Fruit fly (Drosophila melanogaster) whole organism, embryonic: ENCODE results near the gene pico.

Experiments
- Bteb2 ChIP-seq: fragments of 200-800 bp; sonication (Bioruptor generic); optimal IDR thresholded peaks from 2 replicates; lab custom pipeline; 2016; ENCODE audit warnings: missing biosample characterization, missing genetic modification characterization
- CG10543 ChIP-seq: fragments of 200-800 bp; sonication (Bioruptor generic); optimal IDR thresholded peaks from 3 replicates; lab custom pipeline; 2017; ENCODE audit warnings: missing biosample characterization, mild to moderate bottlenecking, missing genetic modification characterization, moderate library complexity
- CG11093 ChIP-seq: fragments of 200-800 bp; sonication (Bioruptor generic); IDR thresholded peaks from 3 replicates; pipeline ENCODE4 v1.3.6; 2022; ENCODE audit warnings: missing biosample characterization, missing genetic modification characterization
- CG12299 ChIP-seq: fragments of 200-800 bp; sonication (Bioruptor generic); optimal IDR thresholded peaks from 2 replicates; lab custom pipeline; 2018; ENCODE audit warnings: missing biosample characterization, mild to moderate bottlenecking, missing genetic modification characterization
- CG13894 ChIP-seq: fragments of 200-800 bp; sonication (Bioruptor generic); optimal IDR thresholded peaks from 3 replicates; lab custom pipeline; 2018; ENCODE audit warnings: missing biosample characterization, mild to moderate bottlenecking, missing genetic modification characterization, moderate library complexity
- CG17328 ChIP-seq: fragments of 200-800 bp; sonication (Bioruptor generic); IDR thresholded peaks from 2 replicates; pipeline ENCODE4 v1.3.6; 2022; ENCODE audit warnings: missing biosample characterization, missing genetic modification characterization
- CG2120 ChIP-seq: fragments of 200-800 bp; sonication (Bioruptor generic); optimal IDR thresholded peaks from 3 replicates; lab custom pipeline; 2016; ENCODE audit warnings: missing biosample characterization, missing genetic modification characterization
- CG31441 ChIP-seq: fragments of 200-800 bp; sonication (Bioruptor generic); IDR thresholded peaks from 2 replicates; pipeline ENCODE4 v1.3.6; 2022; ENCODE audit warnings: missing biosample characterization, missing genetic modification characterization
- CG32767 ChIP-seq: fragments of 200-800 bp; sonication (Bioruptor generic); IDR thresholded peaks from 2 replicates; pipeline ENCODE4 v1.3.6; 2022; ENCODE audit warnings: missing biosample characterization, missing genetic modification characterization
- CG4854 ChIP-seq: fragments of 200-800 bp; sonication (Bioruptor generic); optimal IDR thresholded peaks from 2 replicates; lab custom pipeline; 2016; ENCODE audit warnings: missing biosample characterization, missing genetic modification characterization, inconsistent platforms
- CG7271 ChIP-seq: fragments of 200-800 bp; sonication (Bioruptor generic); optimal IDR thresholded peaks from 2 replicates; lab custom pipeline; 2018; ENCODE audit warnings: missing biosample characterization, mild to moderate bottlenecking, missing genetic modification characterization, moderate library complexity
- CG7556 ChIP-seq: fragments of 200-800 bp; sonication (Bioruptor generic); optimal IDR thresholded peaks from 2 replicates; lab custom pipeline; 2017; ENCODE audit warnings: missing biosample characterization, mild to moderate bottlenecking, missing genetic modification characterization
- CG8281 ChIP-seq: fragments of 200-800 bp; sonication (Bioruptor generic); optimal IDR thresholded peaks from 2 replicates; lab custom pipeline; 2018; ENCODE audit warnings: missing biosample characterization, mild to moderate bottlenecking, missing genetic modification characterization, moderate library complexity
- CG8478 ChIP-seq: fragments of >200 bp; optimal IDR thresholded peaks from 2 replicates; lab custom pipeline; 2018
- Deaf1 ChIP-seq: fragments of 200-800 bp; optimal IDR thresholded peaks from 3 replicates; lab custom pipeline; 2019; ENCODE audit warnings: missing biosample characterization, mild to moderate bottlenecking, missing genetic modification characterization, moderate library complexity
- GATAe ChIP-seq: fragments of 200-800 bp; sonication (Bioruptor generic); conservative IDR thresholded peaks from 2 replicates; pipeline ENCODE4 v1.3.6; 2022; ENCODE audit warnings: missing biosample characterization, missing genetic modification characterization
- H2.0 ChIP-seq: fragments of 200-800 bp; sonication (Bioruptor generic); IDR thresholded peaks from 2 replicates; pipeline ENCODE4 v1.3.6; 2022; ENCODE audit warnings: missing biosample characterization, missing genetic modification characterization
- HHEX ChIP-seq: fragments of 200-800 bp; sonication (Bioruptor generic); optimal IDR thresholded peaks from 3 replicates; lab custom pipeline; 2017; ENCODE audit warnings: missing biosample characterization, mild to moderate bottlenecking, missing genetic modification characterization, missing genetic modification reagents
- Hr3 ChIP-seq: fragments of 200-800 bp; sonication (Bioruptor generic); optimal IDR thresholded peaks from 3 replicates; lab custom pipeline; 2016; ENCODE audit warnings: missing biosample characterization, missing genetic modification characterization
- Hr78 ChIP-seq, 2 experiments: fragments of 200-800 bp in 1 of 2; fragments of >200 bp in 1 of 2; sonication (Bioruptor generic) in 1 of 2; optimal IDR thresholded peaks; 2 replicates each; lab custom pipeline; 2017 to 2019; ENCODE audit warnings: missing biosample characterization in 2 of 2, missing genetic modification characterization in 2 of 2, mild to moderate bottlenecking in 1 of 2, moderate library complexity in 1 of 2
- Jarid2 ChIP-seq: fragments of 200-800 bp; sonication (Bioruptor generic); optimal IDR thresholded peaks from 3 replicates; lab custom pipeline; 2017; ENCODE audit warnings: mild to moderate bottlenecking, missing biosample characterization, missing genetic modification reagents, missing genetic modification characterization
- Mrtf ChIP-seq: fragments of 200-800 bp; sonication (Bioruptor generic); IDR thresholded peaks from 3 replicates; pipeline ENCODE4 v1.3.6; 2022; ENCODE audit warnings: missing biosample characterization, missing genetic modification characterization
- Poxn ChIP-seq: fragments of 200-800 bp; sonication (Bioruptor generic); IDR thresholded peaks from 2 replicates; pipeline ENCODE4 v1.3.6; 2022; ENCODE audit warnings: missing biosample characterization, missing genetic modification characterization
- Ravus ChIP-seq: fragments of 200-800 bp; sonication (Bioruptor generic); IDR thresholded peaks from 2 replicates; pipeline ENCODE4 v1.3.6; 2022; ENCODE audit warnings: missing biosample characterization, missing genetic modification characterization
- Sin3A ChIP-seq: fragments of >200 bp; optimal IDR thresholded peaks from 2 replicates; lab custom pipeline; 2018
- Sox100B ChIP-seq: fragments of 200-800 bp; sonication (Bioruptor generic); optimal IDR thresholded peaks from 3 replicates; lab custom pipeline; 2018; ENCODE audit warnings: missing biosample characterization, mild to moderate bottlenecking, missing genetic modification characterization
- Ssrp ChIP-seq: fragments of 200-800 bp; sonication (Bioruptor generic); optimal IDR thresholded peaks from 2 replicates; lab custom pipeline; 2018; ENCODE audit warnings: missing biosample characterization, mild to moderate bottlenecking, missing genetic modification characterization, moderate library complexity
- Usf ChIP-seq: fragments of 200-800 bp; sonication (Bioruptor generic); optimal IDR thresholded peaks from 2 replicates; lab custom pipeline; 2017; ENCODE audit warnings: missing genotype, missing biosample characterization, missing genetic modification characterization
- bab2 ChIP-seq: fragments of 200-800 bp; sonication (Bioruptor generic); optimal IDR thresholded peaks from 2 replicates; lab custom pipeline; 2016; ENCODE audit warnings: missing biosample characterization, missing genetic modification characterization
- bigmax ChIP-seq: fragments of 200-800 bp; sonication (Bioruptor generic); optimal IDR thresholded peaks from 2 replicates; lab custom pipeline; 2018; ENCODE audit warnings: missing biosample characterization, mild to moderate bottlenecking, missing genetic modification characterization
- ci ChIP-seq: fragments of 200-800 bp; sonication (Bioruptor generic); IDR thresholded peaks from 3 replicates; pipeline ENCODE4 v1.3.6; 2022; ENCODE audit warnings: missing biosample characterization, missing genetic modification characterization
- corto ChIP-seq: fragments of 200-800 bp; sonication (Bioruptor generic); optimal IDR thresholded peaks from 2 replicates; lab custom pipeline; 2016; ENCODE audit warnings: missing biosample characterization, mild to moderate bottlenecking, missing genetic modification characterization, moderate library complexity
- cwo ChIP-seq: fragments of 200-800 bp; sonication (Bioruptor generic); optimal IDR thresholded peaks from 3 replicates; lab custom pipeline; 2017; ENCODE audit warnings: missing biosample characterization, missing genetic modification characterization, mild to moderate bottlenecking, moderate library complexity, missing genetic modification reagents
- da ChIP-seq: fragments of 200-800 bp; sonication (Bioruptor generic); optimal IDR thresholded peaks from 2 replicates; lab custom pipeline; 2016; ENCODE audit warnings: missing biosample characterization, missing genetic modification characterization
- exex ChIP-seq: fragments of 200-800 bp; sonication (Bioruptor generic); optimal IDR thresholded peaks from 4 replicates; lab custom pipeline; 2018; ENCODE audit warnings: missing biosample characterization, mild to moderate bottlenecking, missing genetic modification characterization, moderate library complexity
- h ChIP-seq: fragments of >200 bp; optimal IDR thresholded peaks from 2 replicates; lab custom pipeline; 2017
- insv ChIP-seq, 2 experiments: fragments of 200-800 bp; sonication (Bioruptor generic); optimal IDR thresholded peaks; 3 replicates each; lab custom pipeline; 2016 to 2018; ENCODE audit warnings: missing biosample characterization in 2 of 2, missing genetic modification characterization in 2 of 2
- kay ChIP-seq: fragments of 200-800 bp; sonication (Bioruptor generic); optimal IDR thresholded peaks from 2 replicates; lab custom pipeline; 2016; ENCODE audit warnings: missing biosample characterization, missing genetic modification characterization
- mld ChIP-seq: fragments of 200-800 bp; sonication (Bioruptor generic); IDR thresholded peaks from 3 replicates; pipeline ENCODE4 v1.3.6; 2022; ENCODE audit warnings: missing biosample characterization, missing genetic modification characterization; ENCODE audit not compliant: partially characterized antibody
- nau ChIP-seq: fragments of 200-800 bp; sonication (Bioruptor generic); optimal IDR thresholded peaks from 3 replicates; lab custom pipeline; 2017; ENCODE audit warnings: missing biosample characterization, mild to moderate bottlenecking, missing genetic modification characterization, missing genetic modification reagents
- nerfin-2 ChIP-seq: fragments of 200-800 bp; sonication (Bioruptor generic); IDR thresholded peaks from 2 replicates; pipeline ENCODE4 v1.3.6; 2022; ENCODE audit warnings: missing biosample characterization, missing genetic modification characterization; ENCODE audit not compliant: partially characterized antibody
- onecut ChIP-seq: fragments of 200-800 bp; sonication (Bioruptor generic); IDR thresholded peaks from 2 replicates; pipeline ENCODE4 v1.3.6; 2022; ENCODE audit warnings: missing biosample characterization, missing genetic modification characterization
- sisA ChIP-seq: fragments of 200-800 bp; sonication (Bioruptor generic); IDR thresholded peaks from 2 replicates; pipeline ENCODE4 v1.3.6; 2022; ENCODE audit warnings: missing biosample characterization, missing genetic modification characterization
- sob ChIP-seq: fragments of 200-800 bp; sonication (Bioruptor generic); IDR thresholded peaks from 2 replicates; pipeline ENCODE4 v1.3.6; 2022; ENCODE audit warnings: missing biosample characterization, missing genetic modification characterization
- sr ChIP-seq: fragments of 200-800 bp; sonication (Bioruptor generic); IDR thresholded peaks from 3 replicates; pipeline ENCODE4 v1.3.6; 2022; ENCODE audit warnings: missing biosample characterization, missing genetic modification characterization
- stwl ChIP-seq: fragments of 200-800 bp; sonication (Bioruptor generic); optimal IDR thresholded peaks from 3 replicates; lab custom pipeline; 2018; ENCODE audit warnings: missing biosample characterization, mild to moderate bottlenecking, missing genetic modification characterization, moderate library complexity
- vfl ChIP-seq: fragments of 200-800 bp; sonication (Bioruptor generic); optimal IDR thresholded peaks from 2 replicates; lab custom pipeline; 2016; ENCODE audit warnings: missing biosample characterization, missing genetic modification characterization
- wdn ChIP-seq: fragments of 200-800 bp; sonication (Bioruptor generic); IDR thresholded peaks from 2 replicates; pipeline ENCODE4 v1.3.6; 2022; ENCODE audit warnings: missing biosample characterization, missing genetic modification characterization
- wek ChIP-seq: fragments of 200-800 bp; sonication (Bioruptor generic); optimal IDR thresholded peaks from 3 replicates; lab custom pipeline; 2018; ENCODE audit warnings: missing biosample characterization, mild to moderate bottlenecking, missing genetic modification characterization, moderate library complexity
- zen2 ChIP-seq: fragments of 200-800 bp; sonication (Bioruptor generic); IDR thresholded peaks from 3 replicates; pipeline ENCODE4 v1.3.6; 2022; ENCODE audit warnings: missing biosample characterization, missing genetic modification characterization; ENCODE audit not compliant: partially characterized antibody

pico gene

DNA sequence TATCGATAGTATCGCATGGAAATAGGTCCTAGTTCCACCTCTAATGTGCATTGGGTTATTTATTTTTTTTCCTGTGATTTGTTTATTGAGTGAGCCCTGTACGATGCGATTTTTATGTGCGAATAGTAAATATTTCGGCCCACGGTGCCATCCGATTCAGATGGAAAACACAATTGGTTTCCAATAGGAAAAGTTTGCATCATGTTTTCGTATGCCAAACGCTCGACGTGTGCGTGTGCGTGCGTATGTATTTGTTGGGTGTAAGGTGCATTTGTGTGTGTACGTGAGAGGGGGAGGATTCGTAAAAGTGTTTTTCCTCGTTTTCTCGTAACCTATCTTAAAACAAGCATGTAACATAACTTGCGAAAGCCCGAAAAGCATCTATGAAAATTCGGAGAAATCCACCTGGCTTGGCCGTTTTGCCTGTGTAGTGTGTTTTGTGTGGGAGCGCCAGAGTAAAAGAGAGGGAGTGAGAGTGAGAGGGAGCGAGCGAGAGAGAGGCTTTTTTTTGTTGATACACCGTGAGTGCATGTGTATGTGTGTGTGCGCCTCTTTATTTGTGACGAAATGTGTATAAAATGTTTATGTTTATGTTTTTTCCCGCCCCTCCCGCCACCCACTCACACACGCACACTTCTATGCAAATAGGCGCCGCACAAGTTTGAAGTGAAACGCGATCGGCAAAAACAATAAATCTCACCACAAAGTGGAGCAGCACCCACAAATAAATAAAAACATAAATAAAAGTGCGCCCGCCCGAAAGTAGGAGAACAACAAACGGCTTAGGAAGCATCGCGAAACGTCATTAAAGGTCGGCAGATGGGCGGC lies 14.5 kb upstream of the pico start, which contains the start of gene Hers (continued):
- 0 out of 3 replicates have a peak, but pooled peaks have one; percentile 9 for TF ChIP-seq ci (GFP tag; lab: Robert Waterston, UW)
- peak; percentile 53; the same call in 1 of the 3 replicates for TF ChIP-seq sr (GFP tag; lab: Robert Waterston, UW)
- no peak for TF ChIP-seq Ravus (GFP tag; lab: Robert Waterston, UW)
- no peak for TF ChIP-seq sob (GFP tag; lab: Robert Waterston, UW)
- no peak for TF ChIP-seq CG11093 (GFP tag; lab: Robert Waterston, UW)
- TF ChIP-seq CG8478 (lab: Kevin White, UChicago) = peak; percentile 94
- TF ChIP-seq bab2 = no peak
- TF ChIP-seq GATAe (GFP tag; lab: Robert Waterston, UW) = no peak
- TF ChIP-seq CG4854 (GFP tag; lab: Kevin White, UChicago) = no peak
- no peak for TF ChIP-seq cwo (GFP tag; lab: Kevin White, UChicago)
- no peak for TF ChIP-seq Sox100B
- no peak for TF ChIP-seq exex
- TF ChIP-seq CG12299 = no peak
- TF ChIP-seq Poxn (GFP tag; lab: Robert Waterston, UW) = no peak
- TF ChIP-seq HHEX (GFP tag; lab: Kevin White, UChicago) = peak; percentile 7
- no peak for TF ChIP-seq Hr3 (GFP tag; lab: Kevin White, UChicago)
- TF ChIP-seq Sin3A (lab: Kevin White, UChicago) = peak; percentile 32
- TF ChIP-seq onecut = no peak
- TF ChIP-seq zen2 = no peak; the same call in 2 of the 3 replicates
- TF ChIP-seq CG10543 (GFP tag; lab: Kevin White, UChicago) = no peak
- TF ChIP-seq Bteb2 (GFP tag; lab: Kevin White, UChicago) = no peak
- peak in 1 of 2 experiments; percentile 65 for TF ChIP-seq insv (GFP tag; optimal IDR thresholded peaks at IDR 0.05; lab: Kevin White, UChicago)
- no peak for TF ChIP-seq stwl
- no peak for TF ChIP-seq bigmax (GFP tag; lab: Kevin White, UChicago)
- no peak for TF ChIP-seq CG7271 (tag; lab: Kevin White, UChicago)
- no peak for TF ChIP-seq nau (GFP tag; lab: Kevin White, UChicago)
- no peak for TF ChIP-seq CG8281 (tag; lab: Kevin White, UChicago)
- no peak for TF ChIP-seq Mrtf (GFP tag; lab: Robert Waterston, UW)
- no peak for TF ChIP-seq sisA (GFP tag; lab: Robert Waterston, UW)
- TF ChIP-seq H2.0 (GFP tag; lab: Robert Waterston, UW) = no peak
- no peak; the same call in 2 of the 3 replicates for TF ChIP-seq mld (GFP tag; lab: Robert Waterston, UW)
- no peak for TF ChIP-seq CG7556 (GFP tag; lab: Kevin White, UChicago)
- no peak for TF ChIP-seq CG17328 (GFP tag; lab: Robert Waterston, UW)
- TF ChIP-seq CG2120 = no peak
- no peak for TF ChIP-seq vfl
- TF ChIP-seq corto (GFP tag; lab: Kevin White, UChicago) = no peak
- no peak for TF ChIP-seq Usf (GFP tag; lab: Kevin White, UChicago)
- TF ChIP-seq Jarid2 (GFP tag; lab: Kevin White, UChicago) = peak; percentile 24
- TF ChIP-seq wdn (GFP tag; lab: Robert Waterston, UW) = no peak
- peak; percentile 1 for TF ChIP-seq Deaf1 (tag; lab: Kevin White, UChicago)
- no peak for TF ChIP-seq CG13894 (tag; lab: Kevin White, UChicago)
- no peak for TF ChIP-seq da
- no peak for TF ChIP-seq Ssrp (tag; lab: Kevin White, UChicago)
- peak in 1 of 2 experiments; percentile 48 for TF ChIP-seq Hr78 (GFP tag; optimal IDR thresholded peaks at IDR 0.05; lab: Kevin White, UChicago)
- TF ChIP-seq kay (GFP tag; lab: Kevin White, UChicago) = no peak
- peak; percentile 15; the same call in 1 of the 2 replicates for TF ChIP-seq CG32767 (GFP tag; lab: Robert Waterston, UW)
- TF ChIP-seq wek (GFP tag; lab: Kevin White, UChicago) = no peak
- no peak for TF ChIP-seq CG31441
- TF ChIP-seq nerfin-2 (GFP tag; lab: Robert Waterston, UW) = 0 out of 2 replicates have a peak, but pooled peaks have one; percentile 68
- no peak for TF ChIP-seq h (lab: Kevin White, UChicago)
